Fruit fly (Drosophila melanogaster): ENCODE measurements around the gene Tao.

Tao gene

DNA sequence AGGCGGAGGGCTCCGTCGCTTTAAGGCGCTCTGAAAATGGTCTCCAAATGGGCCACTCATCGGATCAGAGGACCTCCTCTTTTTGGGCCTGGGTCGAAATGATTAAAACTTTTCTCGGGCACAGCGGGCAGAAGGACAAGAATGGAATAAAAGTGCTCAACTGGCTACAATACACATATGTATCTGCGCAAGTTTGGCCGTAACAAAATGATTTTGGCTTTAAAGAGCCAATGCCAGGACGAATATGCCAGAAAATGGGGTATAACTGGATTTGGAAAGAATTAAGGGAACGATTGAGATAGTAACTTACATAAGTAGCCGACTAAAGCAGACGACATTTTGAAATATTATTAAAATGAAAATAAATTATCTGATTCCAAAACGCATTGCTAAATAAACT is 32.2 kb downstream of the Tao start, which contains the start of gene CG32532:
Gene CG32532 (minus strand): TSS at position 101 of the 400 bp plus-strand sequence.
- no peak for TF ChIP-seq CG10669 (GFP tag; optimal IDR thresholded peaks at IDR 0.05)

DNA sequence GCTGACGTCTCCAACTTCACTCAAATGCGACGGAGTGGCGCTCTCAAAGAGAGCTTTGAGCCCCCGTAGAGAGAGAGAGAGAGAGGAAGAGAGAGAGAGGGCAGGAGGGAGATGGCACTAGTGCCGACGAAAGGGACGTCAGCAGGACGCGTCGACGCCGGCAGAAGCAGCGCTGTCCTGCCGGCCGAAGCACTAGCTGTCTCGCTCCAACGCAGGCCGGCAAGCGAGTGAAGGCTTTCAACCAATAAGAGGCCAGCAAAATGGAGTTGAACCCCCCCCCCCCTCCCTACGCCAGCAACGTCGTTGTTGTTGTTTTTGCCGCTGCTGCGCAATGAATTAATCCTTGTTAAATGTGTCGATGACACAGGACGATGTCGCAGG is 33.0 kb downstream of the Tao start:
- TF ChIP-seq Smox (GFP tag; optimal IDR thresholded peaks at IDR 0.05): no peak
- no peak for TF ChIP-seq CG11902 (GFP tag; optimal IDR thresholded peaks at IDR 0.05)
- TF ChIP-seq net (GFP tag; optimal IDR thresholded peaks at IDR 0.05): no peak
- TF ChIP-seq CG7368 (GFP tag; optimal IDR thresholded peaks at IDR 0.05): no peak
- TF ChIP-seq eg (GFP tag; IDR thresholded peaks at IDR 0.05): no peak
- TF ChIP-seq CG34406 (GFP tag; optimal IDR thresholded peaks at IDR 0.05): no peak
- no peak for TF ChIP-seq cyc (GFP tag; optimal IDR thresholded peaks at IDR 0.05)
- no peak for TF ChIP-seq OdsH (GFP tag; optimal IDR thresholded peaks at IDR 0.05)
- TF ChIP-seq Eip78C (GFP tag): no peak
- TF ChIP-seq Eip75B (GFP tag; optimal IDR thresholded peaks at IDR 0.05): no peak
- TF ChIP-seq dac (GFP tag; optimal IDR thresholded peaks at IDR 0.05): no peak
- no peak for TF ChIP-seq Met (GFP tag; optimal IDR thresholded peaks at IDR 0.05)
- no peak for TF ChIP-seq CG6792 (GFP tag; optimal IDR thresholded peaks at IDR 0.05)
- no peak for TF ChIP-seq CG11762 (GFP tag; optimal IDR thresholded peaks at IDR 0.05; ENCODE audit: insufficient read depth)
- TF ChIP-seq CG10669 (GFP tag; optimal IDR thresholded peaks at IDR 0.05): no peak
- TF ChIP-seq CG11294 (GFP tag; IDR thresholded peaks at IDR 0.05): no peak
- no peak for TF ChIP-seq Sox15 (GFP tag; optimal IDR thresholded peaks at IDR 0.05)
- TF ChIP-seq pdm3 (GFP tag; optimal IDR thresholded peaks at IDR 0.05): no peak
- TF ChIP-seq Eip93F (GFP tag; optimal IDR thresholded peaks at IDR 0.05): no peak

DNA sequence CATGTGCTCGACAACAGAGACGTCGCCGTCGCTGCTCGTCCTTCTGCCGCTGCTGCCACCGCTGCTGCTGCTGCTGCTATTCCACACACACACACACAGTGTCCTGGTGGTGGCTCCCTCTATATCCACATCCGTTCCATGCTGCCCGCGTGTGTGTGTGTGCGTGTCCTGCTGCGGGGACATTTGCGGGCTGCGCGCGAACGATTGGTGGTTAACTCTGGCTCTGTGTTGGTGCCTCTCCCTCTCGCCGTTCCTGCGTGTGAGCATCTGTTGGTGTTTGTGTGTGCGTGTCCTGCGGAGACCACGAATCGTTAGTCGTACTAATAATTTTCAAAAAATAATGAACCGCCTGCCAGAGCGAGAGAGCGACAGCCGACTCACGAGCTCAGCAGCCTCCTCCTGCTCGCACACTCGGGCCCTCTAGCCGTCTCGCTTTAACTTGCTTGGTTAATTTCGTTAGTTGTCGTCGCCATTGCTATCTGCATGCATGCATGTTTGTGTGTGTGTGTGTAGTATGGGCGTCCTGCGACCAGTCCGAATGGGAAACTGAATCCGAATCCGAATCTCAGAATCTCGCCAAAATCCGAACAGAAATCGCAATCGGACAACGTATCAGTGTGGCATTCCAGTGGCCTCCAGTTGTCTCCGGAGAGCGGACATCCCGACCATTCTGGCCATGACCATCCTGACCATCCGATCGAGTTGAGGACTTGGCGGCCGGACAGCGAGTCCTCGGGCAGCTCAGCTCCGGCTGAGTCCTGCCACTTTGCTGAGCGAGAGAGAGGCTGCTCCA is 33.5 kb downstream of the Tao start:
- TF ChIP-seq CG11762 (GFP tag; optimal IDR thresholded peaks at IDR 0.05; ENCODE audit: insufficient read depth) (no peak), Eip78C (GFP tag) (peak; percentile 8)

DNA sequence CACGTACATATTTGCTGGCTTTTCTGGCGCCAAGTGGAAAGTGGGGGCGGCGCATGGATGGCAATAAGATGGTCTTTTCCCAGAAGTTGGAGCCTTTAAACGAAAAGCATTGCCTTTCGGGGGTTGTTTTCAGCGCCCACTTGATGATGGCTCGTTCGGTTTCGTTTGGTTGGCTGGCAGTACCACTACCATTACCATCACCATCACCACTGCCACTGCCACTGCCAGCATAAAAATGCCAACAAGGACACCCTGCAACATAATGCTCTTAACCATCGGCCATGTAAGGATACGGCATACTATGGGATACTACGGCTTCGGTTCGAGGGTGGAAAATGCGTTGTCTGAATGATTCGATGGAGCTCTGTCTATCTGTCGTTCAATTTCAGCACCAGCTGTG is 44.2 kb downstream of the Tao start:
- no peak for TF ChIP-seq Met (GFP tag; optimal IDR thresholded peaks at IDR 0.05)
- no peak for TF ChIP-seq Hr4 (GFP tag; optimal IDR thresholded peaks at IDR 0.05)
- no peak for TF ChIP-seq CG8319 (GFP tag; optimal IDR thresholded peaks at IDR 0.05)
- no peak for TF ChIP-seq CG11902 (GFP tag; optimal IDR thresholded peaks at IDR 0.05)
- no peak for TF ChIP-seq Sox14 (GFP tag; optimal IDR thresholded peaks at IDR 0.05)
- TF ChIP-seq CG15336 (GFP tag; IDR thresholded peaks at IDR 0.05): no peak
- no peak for TF ChIP-seq spab (GFP tag; optimal IDR thresholded peaks at IDR 0.05)
- no peak for TF ChIP-seq CG4318 (GFP tag; optimal IDR thresholded peaks at IDR 0.05)
- TF ChIP-seq ss (GFP tag; optimal IDR thresholded peaks at IDR 0.05): no peak
- no peak for TF ChIP-seq CG6276 (GFP tag; optimal IDR thresholded peaks at IDR 0.05)
- no peak for TF ChIP-seq topi (GFP tag; optimal IDR thresholded peaks at IDR 0.05)
- no peak for TF ChIP-seq CG6792 (GFP tag; optimal IDR thresholded peaks at IDR 0.05)
- no peak for TF ChIP-seq OdsH (GFP tag; optimal IDR thresholded peaks at IDR 0.05)

DNA sequence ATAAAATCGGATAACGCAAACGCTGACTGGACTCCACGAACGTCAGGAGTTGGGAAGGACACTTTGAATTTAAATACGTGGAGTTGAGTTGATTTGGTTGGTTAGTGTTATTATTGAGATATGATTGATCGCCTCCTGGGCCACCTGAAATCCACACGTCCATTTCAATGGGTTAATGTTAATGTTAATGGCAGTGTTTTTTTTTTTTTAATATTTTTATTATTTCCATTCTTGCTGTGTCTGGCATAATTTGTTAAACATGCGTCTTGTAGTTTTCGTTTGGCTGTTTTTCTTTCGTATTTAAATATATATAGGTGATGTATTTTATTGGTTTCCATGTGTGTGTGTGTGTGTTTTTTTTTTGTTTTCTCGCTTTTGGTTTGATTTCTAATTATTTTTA is 48.0 kb downstream of the Tao start, which contains the start of gene CG12231:
Gene CG12231 (minus strand): TSS at position 101 of the 400 bp plus-strand sequence.
- TF ChIP-seq achi (GFP tag; optimal IDR thresholded peaks at IDR 0.05) (no peak), Ets21C (GFP tag; optimal IDR thresholded peaks at IDR 0.05) (no peak), CG6276 (GFP tag; optimal IDR thresholded peaks at IDR 0.05) (no peak), CG8119 (GFP tag; IDR thresholded peaks at IDR 0.05) (no peak), Sox14 (GFP tag; optimal IDR thresholded peaks at IDR 0.05) (no peak), lz (GFP tag; optimal IDR thresholded peaks at IDR 0.05) (no peak), fd85E (GFP tag; optimal IDR thresholded peaks at IDR 0.05) (no peak), CG32006 (GFP tag; optimal IDR thresholded peaks at IDR 0.05) (no peak), Blimp-1 (GFP tag; optimal IDR thresholded peaks at IDR 0.05) (no peak), fkh (GFP tag; optimal IDR thresholded peaks at IDR 0.05) (no peak), Gug (GFP tag; IDR thresholded peaks at IDR 0.05) (no peak)
